Worm (Caenorhabditis elegans) whole organism, late embryonic: ENCODE results near the gene ugt-6.

Experiments used
- C38D4.7 ChIP-seq: fragments of 200-800 bp; sonication (Bioruptor generic); optimal IDR thresholded peaks from 2 replicates; lab custom pipeline; 2018; ENCODE audit warnings: mild to moderate bottlenecking, missing genetic modification characterization, moderate library complexity, missing compliant biosample characterization
- dmd-4 ChIP-seq: sonication (generic microtip); optimal IDR thresholded peaks from 2 replicates; lab custom pipeline; 2016; ENCODE audit warnings: borderline replicate concordance, missing genetic modification characterization, missing compliant biosample characterization
- pha-4 ChIP-seq: fragments of 150-350 bp; optimal IDR thresholded peaks from 2 replicates; lab custom pipeline; 2018; ENCODE audit warnings: missing biosample characterization, missing genetic modification reagents, missing genetic modification characterization
- sdc-2 ChIP-seq: sonication (generic microtip); optimal IDR thresholded peaks from 2 replicates; lab custom pipeline; 2016; ENCODE audit warnings: missing genotype, missing genetic modification characterization, missing compliant biosample characterization

DNA sequence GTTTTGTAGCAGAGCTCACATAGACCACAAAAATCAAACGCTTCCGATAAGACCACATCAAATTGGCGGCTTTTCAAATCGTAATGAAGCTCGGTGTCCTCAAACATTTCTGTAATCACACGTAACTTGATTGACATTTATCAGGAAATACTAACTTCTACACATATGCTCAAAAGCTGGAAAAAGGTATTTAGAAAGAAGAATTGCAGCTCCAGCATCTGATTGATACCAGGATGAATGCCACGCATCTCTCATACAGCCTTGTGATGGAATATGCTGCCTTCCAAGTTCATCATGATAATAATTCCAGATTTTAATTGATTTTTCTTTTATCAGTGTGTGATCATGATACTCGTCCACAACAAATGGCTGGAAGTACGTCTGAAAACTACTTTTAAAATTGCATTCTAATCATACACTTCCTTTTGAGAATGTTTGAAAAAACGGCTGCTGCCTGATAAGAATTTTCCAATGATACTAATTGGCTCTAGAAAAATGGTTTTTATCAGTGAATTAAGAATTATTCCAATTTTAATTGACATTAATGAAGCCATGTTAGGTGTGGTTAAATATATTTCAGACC, 1.0 kb downstream of the ugt-6 start:
- no peak for TF ChIP-seq dmd-4 (tag; lab: Kevin White, UChicago)
- no peak for TF ChIP-seq C38D4.7 (GFP tag; lab: Kevin White, UChicago)
- no peak for TF ChIP-seq sdc-2 (tag; lab: Kevin White, UChicago)
- no peak for TF ChIP-seq pha-4
